Worm (Caenorhabditis elegans): ENCODE data around the gene bir-2.

bir-2 gene

ce11 chrV:13565781-13566180 is 2.9 kb upstream of the bir-2 start, which contains the start of gene slrp-1:
TSS of gene slrp-1 (plus strand) at chrV:13565863.
- no peak for TF ChIP-seq C16A3.4 (tag; optimal IDR thresholded peaks at IDR 0.05)
- no peak for TF ChIP-seq efl-1 (optimal IDR thresholded peaks at IDR 0.05)
- TF ChIP-seq efl-1 (GFP tag; optimal IDR thresholded peaks at IDR 0.05 in 1 of 2): peak in 1 of 2 experiments; percentile 79
- TF ChIP-seq isw-1 (GFP tag; IDR thresholded peaks at IDR 0.05): no peak
- no peak for TF ChIP-seq sptf-1 (tag; optimal IDR thresholded peaks at IDR 0.05)
- peak; percentile 53 for TF ChIP-seq nhr-85 (tag)
- no peak for TF ChIP-seq nhr-11 (tag; optimal IDR thresholded peaks at IDR 0.05)
- TF ChIP-seq pag-3 (tag; optimal IDR thresholded peaks at IDR 0.05; ENCODE audit: borderline replicate concordance, insufficient read depth): no peak
- no peak for TF ChIP-seq nhr-28 (tag; optimal IDR thresholded peaks at IDR 0.05)

- TF ChIP-seq dsc-1 (tag; optimal IDR thresholded peaks at IDR 0.05) (no peak), unc-130 (tag; optimal IDR thresholded peaks at IDR 0.05) (no peak), efl-1 (optimal IDR thresholded peaks at IDR 0.05) (no peak), efl-1 (GFP tag; optimal IDR thresholded peaks at IDR 0.05 in 1 of 2) (peak in 1 of 2 experiments; percentile 87), lin-35 (GFP tag; optimal IDR thresholded peaks at IDR 0.05) (peak in 1 of 2 experiments; percentile 5), nhr-71 (tag; optimal IDR thresholded peaks at IDR 0.05) (peak; percentile 41), dpl-1 (GFP tag; optimal IDR thresholded peaks at IDR 0.05) (peak in 1 of 3 experiments; percentile 10), elt-3 (tag; optimal IDR thresholded peaks at IDR 0.05) (no peak), nhr-84 (tag; optimal IDR thresholded peaks at IDR 0.05) (no peak), nhr-85 (tag) (peak; percentile 24), ama-1 (optimal IDR thresholded peaks at IDR 0.05) (peak; percentile 67), alr-1 (tag; optimal IDR thresholded peaks at IDR 0.05; ENCODE audit: borderline replicate concordance) (no peak), elt-2 (tag; optimal IDR thresholded peaks at IDR 0.05) (peak; percentile 16), nhr-90 (tag; optimal IDR thresholded peaks at IDR 0.05; ENCODE audit: poor library complexity) (no peak), nhr-19 (GFP tag; conservative IDR thresholded peaks at IDR 0.05) (0 out of 2 replicates have a peak, but pooled peaks have one; percentile 2), pax-3 (tag; optimal IDR thresholded peaks at IDR 0.05) (peak; percentile 4), snu-23 (GFP tag; optimal IDR thresholded peaks at IDR 0.05) (peak; percentile 0), fos-1 (tag; optimal IDR thresholded peaks at IDR 0.05) (no peak)
Observed at ce11 chrV:13566967-13567366, 1.7 kb upstream of the bir-2 start.

- TF ChIP-seq mep-1 (tag; optimal IDR thresholded peaks at IDR 0.05) (no peak), ceh-82 (tag; optimal IDR thresholded peaks at IDR 0.05) (no peak), lin-35 (GFP tag; optimal IDR thresholded peaks at IDR 0.05) (peak in 1 of 2 experiments; percentile 32), fkh-4 (tag; optimal IDR thresholded peaks at IDR 0.05; ENCODE audit: borderline replicate concordance) (no peak), unc-86 (tag; optimal IDR thresholded peaks at IDR 0.05) (no peak), elt-2 (tag; optimal IDR thresholded peaks at IDR 0.05) (peak; percentile 45)
Observed at ce11 chrV:13571714-13572258, 3.1 kb downstream of the bir-2 start, which contains the start of gene C50B8.4. TSS of gene C50B8.4 (plus strand) at chrV:13572012.

ce11 chrV:13575866-13576265 is 7.2 kb downstream of the bir-2 start:
- TF ChIP-seq unc-30 (tag; optimal IDR thresholded peaks at IDR 0.05) (no peak), unc-62 (GFP tag; optimal IDR thresholded peaks at IDR 0.05) (no peak), mep-1 (tag; optimal IDR thresholded peaks at IDR 0.05) (no peak), lin-39 (tag; optimal IDR thresholded peaks at IDR 0.05) (no peak), blmp-1 (tag; optimal IDR thresholded peaks at IDR 0.05) (no peak), C04F5.9 (tag; optimal IDR thresholded peaks at IDR 0.05) (no peak), dsc-1 (tag; optimal IDR thresholded peaks at IDR 0.05) (no peak), alr-1 (tag; optimal IDR thresholded peaks at IDR 0.05; ENCODE audit: borderline replicate concordance) (no peak), ztf-11 (tag; optimal IDR thresholded peaks at IDR 0.05) (no peak), unc-86 (tag; optimal IDR thresholded peaks at IDR 0.05) (no peak)

ce11 chrV:13576828-13577227 is 8.2 kb downstream of the bir-2 start:
- TF ChIP-seq isw-1 (GFP tag; IDR thresholded peaks at IDR 0.05): no peak
- no peak for TF ChIP-seq nhr-28 (tag; optimal IDR thresholded peaks at IDR 0.05)
- TF ChIP-seq nhr-11 (tag; optimal IDR thresholded peaks at IDR 0.05): no peak
- TF ChIP-seq sox-4 (tag; optimal IDR thresholded peaks at IDR 0.05): no peak
- peak; percentile 62 for TF ChIP-seq elt-2 (tag; optimal IDR thresholded peaks at IDR 0.05)
- TF ChIP-seq nhr-71 (tag; optimal IDR thresholded peaks at IDR 0.05): no peak
- TF ChIP-seq hlh-17 (GFP tag; optimal IDR thresholded peaks at IDR 0.05; ENCODE audit: borderline replicate concordance): no peak
- no peak for TF ChIP-seq unc-62 (GFP tag; optimal IDR thresholded peaks at IDR 0.05)
- peak; percentile 66 for TF ChIP-seq pqm-1 (tag; optimal IDR thresholded peaks at IDR 0.05)
- TF ChIP-seq snu-23 (GFP tag; optimal IDR thresholded peaks at IDR 0.05): no peak
- TF ChIP-seq blmp-1 (tag; optimal IDR thresholded peaks at IDR 0.05): no peak
- TF ChIP-seq rnt-1 (tag; optimal IDR thresholded peaks at IDR 0.05): no peak
- no peak for TF ChIP-seq zag-1 (tag; optimal IDR thresholded peaks at IDR 0.05)
- no peak for TF ChIP-seq pax-3 (tag; optimal IDR thresholded peaks at IDR 0.05)
- TF ChIP-seq C34B4.2 (tag; optimal IDR thresholded peaks at IDR 0.05): no peak
- TF ChIP-seq nhr-77 (tag; optimal IDR thresholded peaks at IDR 0.05): no peak
- TF ChIP-seq dpl-1 (GFP tag; optimal IDR thresholded peaks at IDR 0.05): no peak
- TF ChIP-seq grh-1 (GFP tag; IDR thresholded peaks at IDR 0.05): no peak
- no peak for TF ChIP-seq ceh-8 (GFP tag; optimal IDR thresholded peaks at IDR 0.05)
- TF ChIP-seq lin-35 (GFP tag; optimal IDR thresholded peaks at IDR 0.05): peak in 1 of 2 experiments; percentile 43
- no peak for TF ChIP-seq ama-1 (optimal IDR thresholded peaks at IDR 0.05)

Measured in whole organism, L1 larva.